Worm (Caenorhabditis elegans): ENCODE results near the gene thoc-7.

thoc-7 gene

ce11 chrIV:13870085-13870484, 12.4 kb upstream of the thoc-7 start:
- TF ChIP-seq tra-4 (tag; optimal IDR thresholded peaks at IDR 0.05) (no peak), tbx-37 (GFP tag; conservative IDR thresholded peaks at IDR 0.05) (no peak), B0310.2 (tag; optimal IDR thresholded peaks at IDR 0.05) (no peak), tbx-11 (GFP tag; IDR thresholded peaks at IDR 0.05) (no peak), ceh-13 (GFP tag; optimal IDR thresholded peaks at IDR 0.05) (no peak), ets-7 (tag; optimal IDR thresholded peaks at IDR 0.05) (no peak)

- no peak for TF ChIP-seq tbx-37 (GFP tag; conservative IDR thresholded peaks at IDR 0.05)
- no peak for TF ChIP-seq aly-1 (tag; optimal IDR thresholded peaks at IDR 0.05)
- no peak for TF ChIP-seq B0310.2 (tag; optimal IDR thresholded peaks at IDR 0.05)
Observed at ce11 chrIV:13876565-13877153, 5.9 kb upstream of the thoc-7 start, which contains the start of gene prdh-1. Gene prdh-1 (minus strand): TSS chrIV:13876615.

ce11 chrIV:13877707-13878106, 4.8 kb upstream of the thoc-7 start:
- TF ChIP-seq B0310.2 (tag; optimal IDR thresholded peaks at IDR 0.05) (no peak), aly-1 (tag; optimal IDR thresholded peaks at IDR 0.05) (no peak), hmg-4 (GFP tag; optimal IDR thresholded peaks at IDR 0.05) (no peak), scrt-1 (GFP tag; IDR thresholded peaks at IDR 0.05) (no peak), F13C5.2 (tag; optimal IDR thresholded peaks at IDR 0.05) (no peak), hnd-1 (tag; optimal IDR thresholded peaks at IDR 0.05) (no peak), tbx-11 (GFP tag; IDR thresholded peaks at IDR 0.05) (no peak), flt-1 (GFP tag; IDR thresholded peaks at IDR 0.05) (no peak), hmbx-1 (tag; optimal IDR thresholded peaks at IDR 0.05) (no peak), ceh-36 (tag; optimal IDR thresholded peaks at IDR 0.05) (no peak), tbx-37 (GFP tag; conservative IDR thresholded peaks at IDR 0.05) (no peak), sea-1 (GFP tag; conservative IDR thresholded peaks at IDR 0.05) (no peak)

ce11 chrIV:13878123-13878522, 4.4 kb upstream of the thoc-7 start:
- TF ChIP-seq B0310.2 (tag; optimal IDR thresholded peaks at IDR 0.05) (no peak), tra-4 (tag; optimal IDR thresholded peaks at IDR 0.05) (no peak), flt-1 (GFP tag; IDR thresholded peaks at IDR 0.05) (no peak), hmbx-1 (tag; optimal IDR thresholded peaks at IDR 0.05) (no peak), ets-7 (tag; optimal IDR thresholded peaks at IDR 0.05) (no peak), hnd-1 (tag; optimal IDR thresholded peaks at IDR 0.05) (no peak), ceh-13 (GFP tag; optimal IDR thresholded peaks at IDR 0.05) (no peak), hmg-4 (GFP tag; optimal IDR thresholded peaks at IDR 0.05) (no peak), tbx-37 (GFP tag; conservative IDR thresholded peaks at IDR 0.05) (no peak), ceh-36 (tag; optimal IDR thresholded peaks at IDR 0.05) (no peak), aly-1 (tag; optimal IDR thresholded peaks at IDR 0.05) (no peak), sea-1 (GFP tag; conservative IDR thresholded peaks at IDR 0.05) (no peak)

ce11 chrIV:13878738-13879137, 3.8 kb upstream of the thoc-7 start:
- TF ChIP-seq flt-1 (GFP tag; IDR thresholded peaks at IDR 0.05) (no peak), tbx-37 (GFP tag; conservative IDR thresholded peaks at IDR 0.05) (no peak), sea-1 (GFP tag; conservative IDR thresholded peaks at IDR 0.05) (no peak), ceh-36 (tag; optimal IDR thresholded peaks at IDR 0.05) (no peak), B0310.2 (tag; optimal IDR thresholded peaks at IDR 0.05) (no peak), scrt-1 (GFP tag; IDR thresholded peaks at IDR 0.05) (no peak), aly-1 (tag; optimal IDR thresholded peaks at IDR 0.05) (no peak), ceh-13 (GFP tag; optimal IDR thresholded peaks at IDR 0.05) (no peak), F13C5.2 (tag; optimal IDR thresholded peaks at IDR 0.05) (no peak), ets-7 (tag; optimal IDR thresholded peaks at IDR 0.05) (no peak), tbx-11 (GFP tag; IDR thresholded peaks at IDR 0.05) (no peak)

ce11 chrIV:13879851-13880250, 2.7 kb upstream of the thoc-7 start, which contains the start of gene B0513.4:
Gene B0513.4 (plus strand): TSS chrIV:13880151.
- TF ChIP-seq hmbx-1 (tag; optimal IDR thresholded peaks at IDR 0.05) (no peak), F13C5.2 (tag; optimal IDR thresholded peaks at IDR 0.05) (no peak)

ce11 chrIV:13880370-13880769, 2.2 kb upstream of the thoc-7 start:
- no peak for TF ChIP-seq tbx-11 (GFP tag; IDR thresholded peaks at IDR 0.05)
- TF ChIP-seq tra-4 (tag; optimal IDR thresholded peaks at IDR 0.05), result no peak
- TF ChIP-seq ets-7 (tag; optimal IDR thresholded peaks at IDR 0.05), result no peak
- no peak for TF ChIP-seq flt-1 (GFP tag; IDR thresholded peaks at IDR 0.05)
- TF ChIP-seq hmg-4 (GFP tag; optimal IDR thresholded peaks at IDR 0.05), result no peak
- no peak for TF ChIP-seq sea-1 (GFP tag; conservative IDR thresholded peaks at IDR 0.05)
- TF ChIP-seq aly-1 (tag; optimal IDR thresholded peaks at IDR 0.05), result no peak
- TF ChIP-seq hnd-1 (tag; optimal IDR thresholded peaks at IDR 0.05), result no peak
- no peak for TF ChIP-seq ceh-36 (tag; optimal IDR thresholded peaks at IDR 0.05)
- no peak for TF ChIP-seq pes-1 (GFP tag; IDR thresholded peaks at IDR 0.05)
- TF ChIP-seq hmbx-1 (tag; optimal IDR thresholded peaks at IDR 0.05), result no peak
- no peak for TF ChIP-seq ceh-13 (GFP tag; optimal IDR thresholded peaks at IDR 0.05)
- TF ChIP-seq ama-1 (optimal IDR thresholded peaks at IDR 0.05), result no peak
- TF ChIP-seq F13C5.2 (tag; optimal IDR thresholded peaks at IDR 0.05), result no peak
- TF ChIP-seq scrt-1 (GFP tag; IDR thresholded peaks at IDR 0.05), result no peak
- no peak for TF ChIP-seq B0310.2 (tag; optimal IDR thresholded peaks at IDR 0.05)
- no peak for TF ChIP-seq tbx-37 (GFP tag; conservative IDR thresholded peaks at IDR 0.05)

- TF ChIP-seq ceh-36 (tag; optimal IDR thresholded peaks at IDR 0.05), result no peak
- TF ChIP-seq hnd-1 (tag; optimal IDR thresholded peaks at IDR 0.05), result no peak
- no peak for TF ChIP-seq hmbx-1 (tag; optimal IDR thresholded peaks at IDR 0.05)
- no peak for TF ChIP-seq sea-1 (GFP tag; conservative IDR thresholded peaks at IDR 0.05)
- no peak for TF ChIP-seq tbx-11 (GFP tag; IDR thresholded peaks at IDR 0.05)
- no peak for TF ChIP-seq ama-1 (optimal IDR thresholded peaks at IDR 0.05)
- no peak for TF ChIP-seq tbx-37 (GFP tag; conservative IDR thresholded peaks at IDR 0.05)
- no peak for TF ChIP-seq tra-4 (tag; optimal IDR thresholded peaks at IDR 0.05)
- TF ChIP-seq pes-1 (GFP tag; IDR thresholded peaks at IDR 0.05), result no peak
Observed at ce11 chrIV:13880803-13881202, 1.7 kb upstream of the thoc-7 start.
